Worm (Caenorhabditis elegans): ENCODE measurements around the gene mam-1.

mam-1 gene

ce11 chrX:844649-845048 is 43.5 kb downstream of the mam-1 start:
- TF ChIP-seq sptf-2 (GFP tag; optimal IDR thresholded peaks at IDR 0.05) (no peak), egrh-3 (GFP tag; IDR thresholded peaks at IDR 0.05) (peak; percentile 14; the same call in 1 of the 2 replicates), madf-3 (GFP tag; IDR thresholded peaks at IDR 0.05) (0 out of 2 replicates have a peak, but pooled peaks have one; percentile 42), Y79H2A.3 (GFP tag; conservative IDR thresholded peaks at IDR 0.05) (no peak), nfyb-1 (GFP tag; IDR thresholded peaks at IDR 0.05) (no peak), zfh-2 (GFP tag; conservative IDR thresholded peaks at IDR 0.05) (peak; percentile 94), rcor-1 (GFP tag; IDR thresholded peaks at IDR 0.05) (peak; percentile 16; the same call in 1 of the 2 replicates)

- TF ChIP-seq F57C9.4 (tag; optimal IDR thresholded peaks at IDR 0.05), result no peak
- no peak for TF ChIP-seq F33H1.4 (GFP tag; IDR thresholded peaks at IDR 0.05)
- TF ChIP-seq hsf-1 (GFP tag; IDR thresholded peaks at IDR 0.05), result no peak
- TF ChIP-seq attf-5 (GFP tag; optimal IDR thresholded peaks at IDR 0.05), result no peak
- no peak for TF ChIP-seq die-1 (tag; optimal IDR thresholded peaks at IDR 0.05)
- no peak for TF ChIP-seq let-526 (GFP tag; IDR thresholded peaks at IDR 0.05)
- TF ChIP-seq T07F8.4 (tag; optimal IDR thresholded peaks at IDR 0.05), result no peak
- no peak for TF ChIP-seq hrde-1 (tag; optimal IDR thresholded peaks at IDR 0.05; ENCODE audit: borderline replicate concordance)
- TF ChIP-seq ceh-58 (GFP tag; IDR thresholded peaks at IDR 0.05), result no peak
- TF ChIP-seq Y95B8A.8 (GFP tag; IDR thresholded peaks at IDR 0.05), result no peak
- TF ChIP-seq bed-1 (GFP tag; IDR thresholded peaks at IDR 0.05), result no peak
- no peak for TF ChIP-seq ztf-18 (tag; optimal IDR thresholded peaks at IDR 0.05)
- TF ChIP-seq pha-4 (tag; optimal IDR thresholded peaks at IDR 0.05), result no peak
- TF ChIP-seq repo-1 (tag; optimal IDR thresholded peaks at IDR 0.05), result no peak
- TF ChIP-seq aptf-2 (GFP tag; conservative IDR thresholded peaks at IDR 0.05), result no peak
- no peak for TF ChIP-seq F49E8.2 (tag; optimal IDR thresholded peaks at IDR 0.05; ENCODE audit: insufficient read depth)
- TF ChIP-seq cebp-2 (GFP tag; IDR thresholded peaks at IDR 0.05), result no peak
- TF ChIP-seq ccch-3 (GFP tag; optimal IDR thresholded peaks at IDR 0.05), result no peak
- no peak for TF ChIP-seq lin-40 (tag; optimal IDR thresholded peaks at IDR 0.05)
- no peak for TF ChIP-seq somi-1 (GFP tag; optimal IDR thresholded peaks at IDR 0.05)
These were observed 46.8 kb downstream of the mam-1 start, which contains the start of gene F39H12.3 for ce11 chrX:841393-841792. F39H12.3 (minus strand) TSS chrX:841493.

DNA sequence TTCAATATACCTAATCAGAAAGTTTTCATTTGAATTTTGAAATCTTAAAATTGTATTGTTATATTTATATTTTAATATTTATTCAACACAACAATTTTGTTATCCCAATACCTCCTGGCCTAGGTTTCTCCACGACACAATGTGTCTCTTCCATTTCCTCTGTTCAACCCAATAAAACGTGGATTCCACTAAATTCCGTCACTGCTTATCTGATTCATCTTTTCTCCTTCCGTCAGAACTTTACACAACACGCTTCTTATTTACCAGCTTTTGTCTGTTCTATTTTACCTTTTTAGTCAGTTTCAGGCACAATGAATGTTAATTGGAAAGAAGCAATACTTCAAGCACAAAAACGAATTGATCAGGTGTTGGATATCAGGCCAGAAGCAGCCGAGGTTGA is 53.7 kb downstream of the mam-1 start, which contains the start of gene F39H12.1:
Gene F39H12.1, plus strand, starts transcription at position 301 of the 400 bp plus-strand sequence.
- no peak for TF ChIP-seq hmg-1.2 (GFP tag; IDR thresholded peaks at IDR 0.05)
- TF ChIP-seq attf-5 (GFP tag; optimal IDR thresholded peaks at IDR 0.05), result no peak
- TF ChIP-seq repo-1 (tag; optimal IDR thresholded peaks at IDR 0.05), result no peak
- no peak for TF ChIP-seq bed-1 (GFP tag; IDR thresholded peaks at IDR 0.05)
- TF ChIP-seq T26A5.8 (tag; optimal IDR thresholded peaks at IDR 0.05), result no peak
- no peak for TF ChIP-seq zfh-2 (GFP tag; conservative IDR thresholded peaks at IDR 0.05)

Data from whole organism, young adult.